Worm (Caenorhabditis elegans): Measurements from ENCODE around the gene F16G10.13.

DNA sequence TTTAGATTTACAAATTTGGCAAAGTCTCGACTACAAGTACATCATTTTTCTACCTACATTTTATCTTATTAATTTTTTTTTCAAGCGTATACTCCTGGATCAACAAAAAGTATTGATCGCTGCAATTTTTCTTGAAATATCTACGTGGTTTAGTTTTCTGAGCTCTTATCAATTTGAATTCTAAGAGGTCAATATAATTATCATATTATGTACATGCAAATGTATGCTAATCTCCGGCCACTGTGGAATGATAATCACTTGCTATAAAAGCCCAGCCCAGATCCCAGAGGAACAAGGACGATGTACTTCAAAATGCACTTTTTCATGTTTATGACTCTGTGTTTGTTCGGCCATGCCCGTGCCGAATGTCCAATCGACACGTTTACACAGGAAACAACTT is 39.0 kb downstream of the F16G10.13 start, which contains the start of gene F43C11.1:
- TF ChIP-seq him-1 (tag; optimal IDR thresholded peaks at IDR 0.05) (no peak), W03F9.2 (tag; optimal IDR thresholded peaks at IDR 0.05) (no peak), dao-5 (tag; optimal IDR thresholded peaks at IDR 0.05) (no peak)

Data from whole organism, L4/young adult.